Worm (Caenorhabditis elegans) whole organism, L3 larva: ENCODE measurements around the gene nhr-254.

ENCODE experiments used
- R02D3.7 ChIP-seq: fragments of 150-350 bp; optimal IDR thresholded peaks from 2 replicates; lab custom pipeline; 2014; ENCODE audit warnings: missing biosample characterization, missing genetic modification characterization
- elt-2 ChIP-seq: sonication (generic microtip); optimal IDR thresholded peaks from 2 replicates; lab custom pipeline; 2016; ENCODE audit warnings: missing genetic modification reagents, mild to moderate bottlenecking, missing genetic modification characterization, missing compliant biosample characterization
- sea-2 ChIP-seq: fragments of 150-350 bp; sonication (generic microtip); optimal IDR thresholded peaks from 4 replicates; lab custom pipeline; 2014; ENCODE audit warnings: missing biosample characterization, missing genetic modification reagents, missing genetic modification characterization
- skn-1 ChIP-seq: fragments of 150-350 bp; optimal IDR thresholded peaks from 2 replicates; lab custom pipeline; 2014; ENCODE audit warnings: missing biosample characterization, missing genetic modification characterization
- snpc-4 ChIP-seq: fragments of 150-350 bp; optimal IDR thresholded peaks from 2 replicates; lab custom pipeline; 2014; ENCODE audit warnings: missing biosample characterization, missing genetic modification characterization

- TF ChIP-seq skn-1 (tag; lab: Kevin White, UChicago), result no peak
- TF ChIP-seq elt-2 (tag; lab: Kevin White, UChicago), result no peak
- TF ChIP-seq sea-2 (GFP tag; lab: Kevin White, UChicago), result no peak
- no peak for TF ChIP-seq snpc-4 (tag; lab: Kevin White, UChicago)
- no peak for TF ChIP-seq R02D3.7
Observed at ce11 chrV:360068-360467, 32.4 kb upstream of the nhr-254 start.
